Worm (Caenorhabditis elegans) whole organism, mixed stage, embryonic: ENCODE measurements around the gene clec-260.

Experiments
- M03D4.4 ChIP-seq: sonication (generic microtip); optimal IDR thresholded peaks from 2 replicates; lab custom pipeline; 2017; ENCODE audit warnings: mild to moderate bottlenecking, missing genetic modification characterization, missing compliant biosample characterization
- bed-3 ChIP-seq: fragments of 200-800 bp; sonication (Bioruptor generic); optimal IDR thresholded peaks from 3 replicates; lab custom pipeline; 2018; ENCODE audit warnings: mild to moderate bottlenecking, missing genetic modification characterization, moderate library complexity, missing compliant biosample characterization
- blmp-1 ChIP-seq: fragments of 150-350 bp; optimal IDR thresholded peaks from 2 replicates; lab custom pipeline; 2014; ENCODE audit warnings: missing biosample characterization, missing genetic modification characterization
- ceh-39 ChIP-seq: fragments of 150-350 bp; optimal IDR thresholded peaks from 2 replicates; lab custom pipeline; 2014; ENCODE audit warnings: missing biosample characterization, missing genetic modification characterization
- ceh-43 ChIP-seq: fragments of 200-800 bp; sonication (Bioruptor generic); optimal IDR thresholded peaks from 2 replicates; lab custom pipeline; 2018; ENCODE audit warnings: mild to moderate bottlenecking, missing genetic modification characterization, moderate library complexity, missing compliant biosample characterization
- ceh-83 ChIP-seq: fragments of 200-800 bp; sonication (Bioruptor generic); optimal IDR thresholded peaks from 2 replicates; lab custom pipeline; 2018; ENCODE audit warnings: mild to moderate bottlenecking, missing genetic modification characterization, missing compliant biosample characterization
- ces-1 ChIP-seq: fragments of 150-350 bp; optimal IDR thresholded peaks from 2 replicates; lab custom pipeline; 2014; ENCODE audit warnings: missing biosample characterization, missing genetic modification reagents, missing genetic modification characterization
- cnd-1 ChIP-seq: fragments of 200-800 bp; sonication (Bioruptor generic); optimal IDR thresholded peaks from 2 replicates; lab custom pipeline; 2018; ENCODE audit warnings: mild to moderate bottlenecking, missing genetic modification characterization, missing compliant biosample characterization
- drap-1 ChIP-seq: fragments of 200-800 bp; sonication (Bioruptor generic); optimal IDR thresholded peaks from 3 replicates; lab custom pipeline; 2018; ENCODE audit warnings: mild to moderate bottlenecking, missing genetic modification characterization, missing compliant biosample characterization
- elt-1 ChIP-seq: sonication (generic microtip); optimal IDR thresholded peaks from 2 replicates; lab custom pipeline; 2017; ENCODE audit warnings: missing genetic modification characterization, mild to moderate bottlenecking, missing compliant biosample characterization, antibody characterized with exemption, moderate library complexity, borderline replicate concordance; ENCODE audit not compliant: insufficient read depth
- elt-3 ChIP-seq: fragments of 150-350 bp; optimal IDR thresholded peaks from 2 replicates; lab custom pipeline; 2014; ENCODE audit warnings: missing biosample characterization, missing genetic modification characterization
- flh-1 ChIP-seq: fragments of 200-800 bp; sonication (Bioruptor generic); optimal IDR thresholded peaks from 2 replicates; lab custom pipeline; 2018; ENCODE audit warnings: mild to moderate bottlenecking, missing genetic modification characterization, moderate library complexity, missing compliant biosample characterization
- ham-2 ChIP-seq: fragments of 200-800 bp; sonication (Bioruptor generic); optimal IDR thresholded peaks from 2 replicates; lab custom pipeline; 2018; ENCODE audit warnings: mild to moderate bottlenecking, missing genetic modification characterization, missing compliant biosample characterization
- hlh-1 ChIP-seq: fragments of 150-350 bp; optimal IDR thresholded peaks from 2 replicates; lab custom pipeline; 2014; ENCODE audit warnings: missing biosample characterization, missing genetic modification reagents, missing genetic modification characterization
- lin-13 ChIP-seq: fragments of 150-350 bp; optimal IDR thresholded peaks from 2 replicates; lab custom pipeline; 2014; ENCODE audit warnings: missing biosample characterization, missing genetic modification characterization
- lin-32 ChIP-seq: fragments of 200-800 bp; sonication (Bioruptor generic); optimal IDR thresholded peaks from 2 replicates; lab custom pipeline; 2018; ENCODE audit warnings: mild to moderate bottlenecking, missing genetic modification characterization, missing compliant biosample characterization
- lsy-2 ChIP-seq: fragments of 150-350 bp; optimal IDR thresholded peaks from 2 replicates; lab custom pipeline; 2014; ENCODE audit warnings: missing biosample characterization, missing genetic modification characterization
- mab-5 ChIP-seq: fragments of 150-350 bp; optimal IDR thresholded peaks from 2 replicates; lab custom pipeline; 2014; ENCODE audit warnings: missing biosample characterization, missing genetic modification characterization
- mep-1 ChIP-seq: fragments of 150-350 bp; optimal IDR thresholded peaks from 2 replicates; lab custom pipeline; 2017; ENCODE audit warnings: missing biosample characterization, missing genetic modification reagents, missing genetic modification characterization, inconsistent platforms
- mls-2 ChIP-seq: sonication (generic microtip); optimal IDR thresholded peaks from 2 replicates; lab custom pipeline; 2016; ENCODE audit warnings: mild to moderate bottlenecking, missing genetic modification characterization, moderate library complexity, missing compliant biosample characterization
- nhr-12 ChIP-seq: fragments of 150-350 bp; optimal IDR thresholded peaks from 2 replicates; lab custom pipeline; 2014; ENCODE audit warnings: missing biosample characterization, missing genetic modification characterization
- nhr-2 ChIP-seq: fragments of 150-350 bp; optimal IDR thresholded peaks from 2 replicates; lab custom pipeline; 2014; ENCODE audit warnings: missing biosample characterization, missing genetic modification characterization
- nhr-237 ChIP-seq: fragments of 150-350 bp; optimal IDR thresholded peaks from 2 replicates; lab custom pipeline; 2014; ENCODE audit warnings: missing biosample characterization, missing genetic modification characterization
- nhr-28 ChIP-seq: fragments of 150-350 bp; optimal IDR thresholded peaks from 2 replicates; lab custom pipeline; 2014; ENCODE audit warnings: missing biosample characterization, missing genetic modification characterization
- sem-2 ChIP-seq: fragments of 200-800 bp; sonication (Bioruptor generic); optimal IDR thresholded peaks from 2 replicates; lab custom pipeline; 2018; ENCODE audit warnings: mild to moderate bottlenecking, missing genetic modification characterization, missing compliant biosample characterization
- snpc-4 ChIP-seq: fragments of 150-350 bp; optimal IDR thresholded peaks from 2 replicates; lab custom pipeline; 2014; ENCODE audit warnings: missing biosample characterization, missing genetic modification characterization
- tbx-8 ChIP-seq: fragments of 200-800 bp; sonication (Bioruptor generic); optimal IDR thresholded peaks from 2 replicates; lab custom pipeline; 2018; ENCODE audit warnings: mild to moderate bottlenecking, missing genetic modification characterization, moderate library complexity, missing compliant biosample characterization
- unc-120 ChIP-seq: sonication (generic microtip); optimal IDR thresholded peaks from 2 replicates; lab custom pipeline; 2017; ENCODE audit warnings: missing genetic modification characterization, missing compliant biosample characterization; ENCODE audit not compliant: poor library complexity, severe bottlenecking
- unc-62 ChIP-seq: fragments of 150-350 bp; optimal IDR thresholded peaks from 2 replicates; lab custom pipeline; 2014; ENCODE audit warnings: missing biosample characterization, missing genetic modification reagents, missing genetic modification characterization

clec-260 gene

DNA sequence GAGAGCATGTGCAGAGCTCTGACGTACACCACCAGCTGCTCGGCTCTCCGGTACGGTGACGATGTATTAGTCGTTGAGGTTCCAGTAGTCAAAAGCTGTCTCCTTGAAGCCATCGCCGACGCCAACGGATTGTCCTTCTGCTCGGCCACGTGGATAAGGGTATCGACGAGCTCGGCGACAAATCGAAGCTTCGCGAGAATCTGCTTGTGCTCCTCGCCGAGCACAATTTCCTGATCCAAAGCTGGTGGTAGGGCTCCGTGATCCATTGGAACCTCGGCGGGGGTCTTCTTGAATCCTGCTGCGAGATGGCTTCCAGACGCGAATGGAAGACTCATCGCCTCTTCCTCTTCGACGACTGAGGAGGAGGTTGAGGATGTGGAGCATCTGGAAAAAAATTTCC, 11.4 kb upstream of the clec-260 start:
- TF ChIP-seq lin-13 (no peak), flh-1 (GFP tag; lab: Kevin White, UChicago) (no peak), nhr-2 (tag; lab: Kevin White, UChicago) (no peak), snpc-4 (tag; lab: Kevin White, UChicago) (no peak), unc-62 (GFP tag; lab: Kevin White, UChicago) (no peak), hlh-1 (tag; lab: Kevin White, UChicago) (no peak), nhr-12 (no peak), lsy-2 (tag; lab: Kevin White, UChicago) (no peak), nhr-237 (tag; lab: Kevin White, UChicago) (no peak), M03D4.4 (no peak), mab-5 (tag; lab: Kevin White, UChicago) (no peak), ces-1 (no peak), nhr-28 (tag; lab: Kevin White, UChicago) (no peak), cnd-1 (tag; lab: Kevin White, UChicago) (no peak), blmp-1 (tag; lab: Kevin White, UChicago) (no peak), ham-2 (GFP tag; lab: Kevin White, UChicago) (no peak), ceh-83 (GFP tag; lab: Kevin White, UChicago) (no peak), unc-120 (no peak), sem-2 (GFP tag; lab: Kevin White, UChicago) (no peak)

DNA sequence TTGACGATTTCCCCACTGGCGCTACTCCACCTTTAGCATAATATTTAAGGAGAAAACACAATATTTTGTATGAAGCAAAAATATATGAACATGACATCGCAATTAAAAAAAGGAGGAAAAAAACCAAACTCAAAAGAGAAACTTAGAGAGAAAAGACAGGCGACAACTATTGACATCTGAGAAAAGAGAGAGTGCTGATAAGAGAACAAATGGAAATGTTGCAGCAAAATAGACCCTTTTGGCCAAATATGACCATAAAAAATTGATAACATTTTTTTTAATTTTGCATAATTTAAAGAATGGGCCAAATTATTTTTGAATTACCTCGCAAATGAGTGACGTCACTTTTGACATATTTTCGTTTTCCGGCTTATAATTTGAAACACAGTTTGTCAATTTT, 8.6 kb upstream of the clec-260 start:
- no peak for TF ChIP-seq unc-120
- no peak for TF ChIP-seq blmp-1 (tag; lab: Kevin White, UChicago)
- no peak for TF ChIP-seq ceh-43 (GFP tag; lab: Kevin White, UChicago)

DNA sequence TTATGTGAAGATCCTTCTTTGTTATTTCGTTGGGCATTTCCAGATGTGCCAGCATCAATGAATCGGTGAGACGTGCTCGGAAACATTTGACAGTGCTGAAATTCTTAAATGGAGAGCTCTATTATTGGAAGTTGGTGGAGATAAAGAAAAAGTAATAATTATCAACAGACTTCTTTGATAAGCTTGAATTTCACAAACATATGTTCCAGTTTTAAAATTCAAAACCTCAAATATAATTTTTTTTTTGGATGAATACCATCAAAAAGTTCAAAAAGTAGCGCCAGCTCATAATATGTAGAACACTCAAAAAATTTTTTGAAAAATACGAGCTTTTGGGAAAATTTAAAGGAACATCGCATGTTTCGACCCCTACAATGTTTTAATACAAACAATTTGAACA, 8.0 kb upstream of the clec-260 start, which contains the start of gene Y60A3A.25:
Gene Y60A3A.25 (minus strand): TSS at position 101 of the 400 bp plus-strand sequence.
- TF ChIP-seq drap-1 (GFP tag; lab: Kevin White, UChicago) (no peak), bed-3 (GFP tag; lab: Kevin White, UChicago) (no peak)

DNA sequence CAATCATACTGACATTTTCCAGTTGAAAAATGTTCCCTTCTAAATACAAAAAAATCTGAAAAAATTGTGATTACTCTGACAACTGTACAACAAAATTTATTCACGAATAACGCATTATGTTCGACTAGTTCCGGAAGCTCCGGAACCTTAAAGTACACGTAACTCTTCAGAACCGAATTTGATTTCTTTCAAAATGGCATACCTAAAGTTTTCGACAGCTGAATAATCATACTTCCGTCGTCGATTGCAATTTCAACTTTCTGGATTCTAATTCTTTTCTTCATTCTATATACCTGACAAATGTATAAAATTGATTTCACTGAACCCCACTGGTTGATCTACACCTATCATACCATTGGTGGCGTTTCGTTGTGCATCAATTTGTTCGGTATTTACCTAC, 1.6 kb upstream of the clec-260 start, which contains the start of gene sri-67:
Gene sri-67 (plus strand): TSS at position 301 of the 400 bp plus-strand sequence.
- no peak for TF ChIP-seq mep-1 (tag; lab: Kevin White, UChicago)
- TF ChIP-seq tbx-8 (GFP tag; lab: Kevin White, UChicago): no peak
- TF ChIP-seq lin-13: no peak
- TF ChIP-seq elt-1 (tag; lab: Kevin White, UChicago): no peak
- no peak for TF ChIP-seq unc-62 (GFP tag; lab: Kevin White, UChicago)
- TF ChIP-seq lin-32 (GFP tag; lab: Kevin White, UChicago): no peak
- TF ChIP-seq, all 35 proteins: peak for 0

DNA sequence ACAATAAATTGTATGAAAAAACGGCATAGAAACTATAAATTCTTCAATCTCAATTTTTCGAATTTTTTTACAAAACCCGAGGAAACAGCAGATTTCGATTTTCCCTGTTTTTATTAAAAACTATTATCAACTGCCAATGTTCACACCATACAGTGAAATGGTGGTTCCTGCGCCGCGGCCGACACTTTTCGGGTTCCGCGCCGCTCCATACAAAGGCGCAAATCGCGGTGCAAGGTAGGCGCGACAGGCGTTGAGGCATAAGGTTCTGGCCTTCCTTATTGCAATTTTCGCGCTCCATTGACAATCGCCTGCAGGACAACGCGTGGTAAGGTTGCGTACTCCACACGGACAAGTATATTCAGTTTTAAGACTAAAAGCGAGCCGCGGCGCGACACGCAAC, 675 bp upstream of the clec-260 start:
- TF ChIP-seq tbx-8 (GFP tag; lab: Kevin White, UChicago): no peak
- TF ChIP-seq M03D4.4: no peak
- no peak for TF ChIP-seq ceh-83 (GFP tag; lab: Kevin White, UChicago)
- TF ChIP-seq snpc-4 (tag; lab: Kevin White, UChicago): no peak
- no peak for TF ChIP-seq flh-1 (GFP tag; lab: Kevin White, UChicago)
- TF ChIP-seq unc-120: no peak
- TF ChIP-seq mep-1 (tag; lab: Kevin White, UChicago): no peak
- TF ChIP-seq mls-2 (tag; lab: Kevin White, UChicago): no peak
- TF ChIP-seq nhr-28 (tag; lab: Kevin White, UChicago): no peak
- no peak for TF ChIP-seq elt-1 (tag; lab: Kevin White, UChicago)
- TF ChIP-seq lsy-2 (tag; lab: Kevin White, UChicago): no peak
- TF ChIP-seq ceh-39: no peak
- no peak for TF ChIP-seq ces-1
- no peak for TF ChIP-seq lin-13
- TF ChIP-seq ham-2 (GFP tag; lab: Kevin White, UChicago): no peak
- no peak for TF ChIP-seq nhr-2 (tag; lab: Kevin White, UChicago)
- no peak for TF ChIP-seq elt-3 (tag; lab: Kevin White, UChicago)
- no peak for TF ChIP-seq cnd-1 (tag; lab: Kevin White, UChicago)
- no peak for TF ChIP-seq blmp-1 (tag; lab: Kevin White, UChicago)
- TF ChIP-seq, all 35 proteins: peak for 0
